Worm (Caenorhabditis elegans): ENCODE results near the gene bpnt-1.

The bpnt-1 gene

DNA sequence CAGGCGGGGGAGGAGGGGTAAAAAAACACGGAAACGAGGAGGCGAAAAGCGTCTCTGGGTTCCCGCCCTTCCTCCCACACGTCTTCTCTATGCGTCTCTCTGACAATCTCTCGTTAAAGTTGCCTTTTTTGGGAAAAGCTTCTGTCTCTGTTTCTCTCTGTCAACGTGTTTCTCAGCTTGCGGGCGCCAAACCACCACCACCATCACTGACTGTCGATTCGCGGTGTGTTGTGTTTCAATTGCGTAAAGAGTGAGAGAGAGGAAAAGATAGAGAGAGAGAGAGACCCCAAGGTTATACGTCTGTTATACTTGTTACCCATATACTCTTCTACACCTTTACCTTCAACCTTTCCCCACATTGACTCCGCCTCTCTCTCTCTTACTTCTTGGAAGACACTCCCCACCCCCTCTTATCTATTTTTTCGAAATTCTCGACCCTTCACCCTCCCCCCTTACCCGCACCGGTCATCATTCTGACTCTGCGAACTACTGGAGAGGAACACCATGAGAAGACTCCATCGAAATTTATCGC is 27.5 kb upstream of the bpnt-1 start, which contains the start of gene mlt-7:
Gene mlt-7, plus strand, starts transcription at position 482 of the 532 bp plus-strand sequence.
- TF ChIP-seq ztf-23 (GFP tag; IDR thresholded peaks at IDR 0.05) (no peak), ref-1 (GFP tag; conservative IDR thresholded peaks at IDR 0.05) (no peak), ztf-29 (GFP tag; IDR thresholded peaks at IDR 0.05) (no peak), med-1 (GFP tag; optimal IDR thresholded peaks at IDR 0.05; ENCODE audit: insufficient read depth) (no peak), tab-1 (GFP tag; IDR thresholded peaks at IDR 0.05) (no peak), klf-2 (GFP tag; conservative IDR thresholded peaks at IDR 0.05) (no peak), flt-1 (GFP tag; IDR thresholded peaks at IDR 0.05) (no peak)

ce11 chrII:4394438-4394837 is 25.6 kb upstream of the bpnt-1 start:
- TF ChIP-seq ref-1 (GFP tag; conservative IDR thresholded peaks at IDR 0.05) (no peak), klf-2 (GFP tag; conservative IDR thresholded peaks at IDR 0.05) (no peak), T22C8.4 (GFP tag; IDR thresholded peaks at IDR 0.05) (no peak), med-1 (GFP tag; optimal IDR thresholded peaks at IDR 0.05; ENCODE audit: insufficient read depth) (no peak), cog-1 (tag; optimal IDR thresholded peaks at IDR 0.05) (no peak), flt-1 (GFP tag; IDR thresholded peaks at IDR 0.05) (no peak)

- no peak for TF ChIP-seq ref-1 (GFP tag; conservative IDR thresholded peaks at IDR 0.05)
- no peak for TF ChIP-seq med-1 (GFP tag; optimal IDR thresholded peaks at IDR 0.05; ENCODE audit: insufficient read depth)
- TF ChIP-seq klf-2 (GFP tag; conservative IDR thresholded peaks at IDR 0.05): no peak
- no peak for TF ChIP-seq flt-1 (GFP tag; IDR thresholded peaks at IDR 0.05)
- TF ChIP-seq tab-1 (GFP tag; IDR thresholded peaks at IDR 0.05): no peak
- no peak for TF ChIP-seq T22C8.4 (GFP tag; IDR thresholded peaks at IDR 0.05)
- TF ChIP-seq cog-1 (tag; optimal IDR thresholded peaks at IDR 0.05): no peak
- TF ChIP-seq ztf-29 (GFP tag; IDR thresholded peaks at IDR 0.05): no peak
- no peak for TF ChIP-seq ztf-23 (GFP tag; IDR thresholded peaks at IDR 0.05)
These were observed 14.7 kb upstream of the bpnt-1 start, which contains the start of gene ZK430.5 for ce11 chrII:4405358-4405757. Gene ZK430.5 (plus strand): TSS chrII:4405658.

ce11 chrII:4409650-4410049 is 10.4 kb upstream of the bpnt-1 start:
- no peak for TF ChIP-seq tab-1 (GFP tag; IDR thresholded peaks at IDR 0.05)
- no peak for TF ChIP-seq klf-2 (GFP tag; conservative IDR thresholded peaks at IDR 0.05)
- TF ChIP-seq flt-1 (GFP tag; IDR thresholded peaks at IDR 0.05): no peak
- no peak for TF ChIP-seq med-1 (GFP tag; optimal IDR thresholded peaks at IDR 0.05; ENCODE audit: insufficient read depth)
- no peak for TF ChIP-seq T22C8.4 (GFP tag; IDR thresholded peaks at IDR 0.05)
- no peak for TF ChIP-seq cog-1 (tag; optimal IDR thresholded peaks at IDR 0.05)
- TF ChIP-seq ztf-29 (GFP tag; IDR thresholded peaks at IDR 0.05): no peak
- no peak for TF ChIP-seq ztf-23 (GFP tag; IDR thresholded peaks at IDR 0.05)
- no peak for TF ChIP-seq ref-1 (GFP tag; conservative IDR thresholded peaks at IDR 0.05)

DNA sequence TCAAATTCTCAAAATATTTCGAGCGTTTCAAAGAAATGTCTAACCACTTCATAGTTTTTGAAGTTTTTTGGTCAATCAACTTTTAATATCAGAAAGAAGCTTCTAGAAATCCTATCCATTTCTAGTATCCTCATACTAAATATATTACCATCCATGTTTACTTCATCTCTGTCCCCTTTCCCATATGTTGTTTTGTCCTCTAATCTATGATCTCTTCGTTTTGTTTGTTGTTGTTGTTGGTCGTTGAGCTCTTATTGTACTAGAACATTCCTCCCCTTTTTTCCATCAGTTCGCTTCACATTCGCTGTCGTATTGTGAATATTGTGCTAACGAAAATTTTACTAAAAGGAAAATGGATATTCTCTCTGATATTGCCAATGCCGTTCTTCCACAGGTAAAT is 2.7 kb upstream of the bpnt-1 start, which contains the start of gene sod-5:
Gene sod-5, plus strand, starts transcription at position 301 of the 400 bp plus-strand sequence.
- TF ChIP-seq med-1 (GFP tag; optimal IDR thresholded peaks at IDR 0.05; ENCODE audit: insufficient read depth) (no peak), ztf-29 (GFP tag; IDR thresholded peaks at IDR 0.05) (no peak), T22C8.4 (GFP tag; IDR thresholded peaks at IDR 0.05) (no peak), tab-1 (GFP tag; IDR thresholded peaks at IDR 0.05) (no peak), cog-1 (tag; optimal IDR thresholded peaks at IDR 0.05) (no peak), ztf-23 (GFP tag; IDR thresholded peaks at IDR 0.05) (no peak)

DNA sequence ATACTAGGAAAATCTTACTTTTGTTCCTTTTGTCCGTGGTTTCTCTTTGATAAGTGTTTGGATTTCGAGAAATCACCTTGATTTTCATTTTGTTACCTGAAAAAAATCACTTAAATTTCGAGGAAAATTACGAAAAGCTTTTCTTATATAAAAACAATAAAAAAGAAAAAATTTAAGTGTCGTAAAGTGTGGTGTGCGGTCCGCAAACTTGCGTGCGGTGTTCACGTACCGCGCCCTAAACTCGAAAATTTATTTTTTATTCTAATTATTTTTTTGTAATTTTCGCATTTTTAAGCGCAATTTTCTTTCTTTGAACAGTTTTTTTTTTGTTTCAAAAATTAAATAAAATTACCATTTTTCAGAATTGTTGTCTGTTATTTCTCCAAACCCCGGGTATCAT is 4.8 kb downstream of the bpnt-1 start, which contains the start of the genes dcaf-13 and toe-1:
Gene dcaf-13, minus strand, starts transcription at position 96 of the 400 bp plus-strand sequence.
Gene toe-1, plus strand, starts transcription at position 361 of the 400 bp plus-strand sequence.
- no peak for TF ChIP-seq med-1 (GFP tag; optimal IDR thresholded peaks at IDR 0.05; ENCODE audit: insufficient read depth)

DNA sequence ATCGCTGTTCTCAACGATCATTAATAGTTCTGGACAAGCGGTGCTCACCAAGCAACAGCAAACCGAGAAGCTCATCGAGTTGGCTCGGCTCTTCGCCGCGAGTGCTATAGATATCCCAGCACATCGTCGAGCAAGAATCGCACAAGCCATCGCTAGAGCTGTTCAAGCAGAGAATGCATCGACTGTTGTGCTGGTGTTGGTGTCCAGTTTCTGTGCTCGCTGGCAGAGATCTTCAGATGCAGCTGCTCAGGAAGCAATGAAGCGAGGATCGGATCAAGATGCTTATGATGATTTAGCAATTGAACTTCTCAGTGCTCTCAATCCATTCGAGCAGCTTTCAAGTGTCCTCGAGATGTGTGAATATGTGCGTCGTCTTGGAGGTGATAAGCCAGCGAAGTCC is 8.1 kb downstream of the bpnt-1 start:
- no peak for TF ChIP-seq T22C8.4 (GFP tag; IDR thresholded peaks at IDR 0.05)
- no peak for TF ChIP-seq ref-1 (GFP tag; conservative IDR thresholded peaks at IDR 0.05)

ce11 chrII:4433146-4433545 is 13.1 kb downstream of the bpnt-1 start, which contains the start of gene nhr-109:
Gene nhr-109 (plus strand): TSS chrII:4433367.
- no peak for TF ChIP-seq cog-1 (tag; optimal IDR thresholded peaks at IDR 0.05)

- TF ChIP-seq flt-1 (GFP tag; IDR thresholded peaks at IDR 0.05) (no peak), klf-2 (GFP tag; conservative IDR thresholded peaks at IDR 0.05) (no peak), ref-1 (GFP tag; conservative IDR thresholded peaks at IDR 0.05) (no peak), ztf-23 (GFP tag; IDR thresholded peaks at IDR 0.05) (no peak), cog-1 (tag; optimal IDR thresholded peaks at IDR 0.05) (no peak), T22C8.4 (GFP tag; IDR thresholded peaks at IDR 0.05) (no peak), med-1 (GFP tag; optimal IDR thresholded peaks at IDR 0.05; ENCODE audit: insufficient read depth) (no peak), ztf-29 (GFP tag; IDR thresholded peaks at IDR 0.05) (no peak), tab-1 (GFP tag; IDR thresholded peaks at IDR 0.05) (no peak)
These were observed 14.2 kb downstream of the bpnt-1 start for ce11 chrII:4434278-4434677.

- no peak for TF ChIP-seq tab-1 (GFP tag; IDR thresholded peaks at IDR 0.05)
- TF ChIP-seq flt-1 (GFP tag; IDR thresholded peaks at IDR 0.05): no peak
- no peak for TF ChIP-seq klf-2 (GFP tag; conservative IDR thresholded peaks at IDR 0.05)
- no peak for TF ChIP-seq ztf-29 (GFP tag; IDR thresholded peaks at IDR 0.05)
- TF ChIP-seq ztf-23 (GFP tag; IDR thresholded peaks at IDR 0.05): no peak
- TF ChIP-seq med-1 (GFP tag; optimal IDR thresholded peaks at IDR 0.05; ENCODE audit: insufficient read depth): no peak
- no peak for TF ChIP-seq cog-1 (tag; optimal IDR thresholded peaks at IDR 0.05)
- TF ChIP-seq ref-1 (GFP tag; conservative IDR thresholded peaks at IDR 0.05): no peak
- no peak for TF ChIP-seq T22C8.4 (GFP tag; IDR thresholded peaks at IDR 0.05)
These were observed 15.1 kb downstream of the bpnt-1 start, which contains the start of gene nhr-273 for ce11 chrII:4435134-4435533. Gene nhr-273 (plus strand): TSS chrII:4435300.

ce11 chrII:4438601-4439000 is 18.5 kb downstream of the bpnt-1 start, which contains the start of gene nhr-16:
Gene nhr-16 (plus strand): TSS chrII:4438805.
- TF ChIP-seq ztf-29 (GFP tag; IDR thresholded peaks at IDR 0.05): no peak
